Worm (Caenorhabditis elegans): ENCODE measurements around the gene Y116F11A.1.

The Y116F11A.1 gene

DNA sequence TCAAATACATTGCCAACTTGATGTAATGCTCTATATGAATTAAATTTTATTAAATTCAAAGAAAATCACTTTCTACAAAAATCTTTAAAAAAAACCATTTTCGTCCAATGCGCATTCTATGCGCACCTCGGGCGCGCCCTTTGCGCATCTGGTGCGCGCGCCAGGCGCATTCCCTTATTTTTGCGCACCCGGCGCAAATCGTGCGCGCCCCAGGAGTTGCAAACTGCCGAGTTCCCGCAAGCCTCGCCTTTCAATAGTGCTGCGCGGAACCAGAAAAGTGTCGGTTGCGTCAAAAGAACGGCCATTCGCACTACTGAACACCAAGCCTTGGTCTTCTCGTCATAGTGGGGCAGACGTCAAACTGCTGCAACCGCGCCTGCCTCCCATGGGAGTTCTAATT is 3.3 kb downstream of the Y116F11A.1 start:
- TF ChIP-seq mep-1 (tag; optimal IDR thresholded peaks at IDR 0.05), result no peak
- TF ChIP-seq sptf-1 (tag; optimal IDR thresholded peaks at IDR 0.05), result no peak
- no peak for TF ChIP-seq flh-1 (GFP tag; optimal IDR thresholded peaks at IDR 0.05)
- no peak for TF ChIP-seq ham-2 (GFP tag; optimal IDR thresholded peaks at IDR 0.05)
- TF ChIP-seq lin-13 (tag; optimal IDR thresholded peaks at IDR 0.05), result no peak
- TF ChIP-seq blmp-1 (tag; optimal IDR thresholded peaks at IDR 0.05), result no peak

DNA sequence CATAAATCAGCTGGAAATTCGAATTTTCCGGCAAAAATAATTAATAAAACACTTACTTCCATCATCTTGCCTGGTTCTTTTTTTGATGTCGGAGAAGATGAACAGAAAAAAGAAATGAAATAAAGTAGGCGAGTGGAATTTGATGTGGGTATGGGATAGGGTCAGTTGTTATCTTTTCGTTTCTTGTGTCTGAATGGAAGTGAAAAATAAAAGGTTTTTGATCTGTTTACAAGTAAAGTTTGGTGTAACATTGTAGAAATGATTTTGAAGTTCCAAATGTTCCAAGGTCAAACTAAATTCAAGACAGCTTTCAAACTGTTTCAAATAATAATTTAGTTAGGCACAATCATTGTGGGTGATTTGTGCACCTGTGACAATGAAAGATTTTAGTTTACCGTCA is 7.1 kb downstream of the Y116F11A.1 start, which contains the start of gene W04E12.7:
TSS of gene W04E12.7 (minus strand) at position 101 of the 400 bp plus-strand sequence.
- TF ChIP-seq elt-1 (tag; optimal IDR thresholded peaks at IDR 0.05; ENCODE audit: borderline replicate concordance, insufficient read depth) (no peak), hlh-1 (tag; optimal IDR thresholded peaks at IDR 0.05) (no peak), snpc-4 (tag; optimal IDR thresholded peaks at IDR 0.05) (no peak)

DNA sequence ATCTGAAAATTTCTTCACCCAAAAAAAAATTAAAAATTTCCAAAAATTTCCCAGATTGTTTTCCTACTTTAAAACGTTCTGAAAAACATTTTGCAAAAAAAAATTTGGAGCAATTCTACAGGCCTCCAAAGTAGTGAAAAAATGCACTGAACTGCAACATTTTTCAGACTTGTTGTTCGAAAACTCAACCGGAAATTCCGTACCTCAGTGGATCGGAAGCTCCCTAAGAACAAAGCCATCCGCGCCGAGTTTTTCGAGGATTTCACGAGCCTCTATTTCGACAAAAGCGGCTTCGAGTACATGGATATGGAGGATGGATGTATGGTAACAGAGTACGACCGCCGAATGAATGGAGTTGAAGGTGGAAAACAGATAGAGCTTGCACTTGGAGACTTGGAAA is 7.7 kb downstream of the Y116F11A.1 start, which contains the start of gene fbxa-131:
TSS of gene fbxa-131 (plus strand) at position 301 of the 400 bp plus-strand sequence.
- TF ChIP-seq unc-62 (GFP tag; optimal IDR thresholded peaks at IDR 0.05) (no peak), unc-39 (tag; optimal IDR thresholded peaks at IDR 0.05) (no peak), unc-120 (tag; optimal IDR thresholded peaks at IDR 0.05; ENCODE audit: poor library complexity, severe bottlenecking) (no peak), nhr-76 (tag; optimal IDR thresholded peaks at IDR 0.05) (no peak), ceh-83 (GFP tag; optimal IDR thresholded peaks at IDR 0.05) (no peak), sptf-1 (tag; optimal IDR thresholded peaks at IDR 0.05) (no peak), blmp-1 (tag; optimal IDR thresholded peaks at IDR 0.05) (no peak), nhr-28 (tag; optimal IDR thresholded peaks at IDR 0.05) (no peak), cnd-1 (tag; optimal IDR thresholded peaks at IDR 0.05) (no peak), M03D4.4 (tag; optimal IDR thresholded peaks at IDR 0.05) (no peak), mls-2 (tag; optimal IDR thresholded peaks at IDR 0.05) (no peak), mep-1 (tag; optimal IDR thresholded peaks at IDR 0.05) (no peak), nhr-2 (tag; optimal IDR thresholded peaks at IDR 0.05) (no peak), mab-5 (tag; optimal IDR thresholded peaks at IDR 0.05) (no peak), hlh-1 (tag; optimal IDR thresholded peaks at IDR 0.05) (no peak), bed-3 (GFP tag; optimal IDR thresholded peaks at IDR 0.05) (no peak), ces-1 (GFP tag; optimal IDR thresholded peaks at IDR 0.05) (no peak)

DNA sequence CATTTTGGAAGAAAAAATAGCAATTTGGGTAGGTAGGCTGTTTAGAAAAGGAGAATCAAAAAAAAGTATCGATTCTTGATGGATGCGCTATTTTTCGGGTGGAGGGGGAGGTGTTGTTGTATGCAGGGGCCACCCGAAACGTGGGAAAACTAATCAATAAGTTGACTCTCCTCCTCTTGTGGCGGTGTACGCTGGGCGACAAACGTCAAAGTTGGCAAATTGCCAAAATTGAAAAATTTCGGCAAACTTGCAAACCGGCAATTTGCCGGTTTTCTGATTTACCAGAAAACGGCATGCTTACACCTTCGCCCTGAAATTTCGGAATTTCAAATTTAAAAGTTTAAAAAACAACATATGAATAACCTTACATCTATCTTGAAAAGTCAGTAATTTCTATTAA is 10.7 kb downstream of the Y116F11A.1 start, which contains the start of gene W04E12.2:
TSS of gene W04E12.2 (minus strand) at position 101 of the 400 bp plus-strand sequence.
- TF ChIP-seq snpc-4 (tag; optimal IDR thresholded peaks at IDR 0.05) (no peak), mep-1 (tag; optimal IDR thresholded peaks at IDR 0.05) (no peak), pha-4 (tag; optimal IDR thresholded peaks at IDR 0.05) (no peak), ztf-11 (tag; optimal IDR thresholded peaks at IDR 0.05) (no peak), unc-39 (tag; optimal IDR thresholded peaks at IDR 0.05) (no peak), zip-8 (tag; optimal IDR thresholded peaks at IDR 0.05) (no peak), lsy-2 (tag; optimal IDR thresholded peaks at IDR 0.05) (no peak), bed-3 (GFP tag; optimal IDR thresholded peaks at IDR 0.05) (no peak), lin-32 (GFP tag; optimal IDR thresholded peaks at IDR 0.05) (no peak), hlh-1 (tag; optimal IDR thresholded peaks at IDR 0.05) (no peak), elt-1 (tag; optimal IDR thresholded peaks at IDR 0.05; ENCODE audit: borderline replicate concordance, insufficient read depth) (no peak), tbx-8 (GFP tag; optimal IDR thresholded peaks at IDR 0.05) (no peak), ceh-83 (GFP tag; optimal IDR thresholded peaks at IDR 0.05) (no peak)

DNA sequence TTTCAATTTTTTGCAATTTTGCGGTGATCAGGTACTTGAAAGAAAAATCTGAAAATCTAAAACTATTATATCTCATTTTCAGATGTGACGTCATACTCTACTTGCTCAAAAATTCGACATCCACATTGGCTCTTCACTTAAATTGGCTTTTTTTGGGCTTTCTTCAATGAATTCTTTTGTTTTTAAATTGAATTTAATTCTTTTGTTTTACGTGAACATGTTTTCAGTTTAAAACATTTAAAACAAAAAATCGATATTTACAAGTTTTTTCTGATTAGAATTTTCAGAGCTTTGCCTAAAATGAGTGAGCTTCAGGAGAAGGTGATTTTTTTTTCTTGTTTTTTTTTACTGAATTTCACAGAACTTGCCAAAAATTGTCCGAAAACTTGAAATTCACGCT is 11.3 kb downstream of the Y116F11A.1 start, which contains the start of gene W04E12.3:
TSS of gene W04E12.3 (plus strand) at position 301 of the 400 bp plus-strand sequence.
- TF ChIP-seq elt-3 (tag; optimal IDR thresholded peaks at IDR 0.05) (no peak), nhr-12 (tag; optimal IDR thresholded peaks at IDR 0.05) (no peak), lin-32 (GFP tag; optimal IDR thresholded peaks at IDR 0.05) (no peak), ceh-83 (GFP tag; optimal IDR thresholded peaks at IDR 0.05) (no peak), bed-3 (GFP tag; optimal IDR thresholded peaks at IDR 0.05) (no peak), pha-4 (tag; optimal IDR thresholded peaks at IDR 0.05) (no peak), lin-13 (tag; optimal IDR thresholded peaks at IDR 0.05) (no peak), ham-2 (GFP tag; optimal IDR thresholded peaks at IDR 0.05) (no peak)

DNA sequence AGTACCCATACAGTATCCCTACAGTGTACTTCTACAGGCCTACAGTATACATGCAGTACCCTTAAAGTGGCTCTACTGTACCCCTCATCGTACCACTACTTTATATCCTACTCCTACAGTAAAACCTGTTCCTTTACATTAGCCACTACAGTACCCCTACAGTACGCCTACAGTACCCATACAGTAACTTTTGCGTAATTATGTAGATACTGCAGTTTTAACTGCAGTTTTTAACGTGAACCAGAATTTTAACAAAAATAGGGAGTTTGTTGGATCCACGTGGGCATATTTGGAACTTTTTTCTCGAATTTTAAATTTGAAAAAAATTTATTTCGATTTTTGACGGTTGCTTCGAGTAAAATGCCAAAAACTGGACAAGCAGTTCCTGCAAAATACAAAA is 12.9 kb downstream of the Y116F11A.1 start, which contains the start of gene W04E12.4:
TSS of gene W04E12.4 (plus strand) at position 301 of the 400 bp plus-strand sequence.
- TF ChIP-seq ces-1 (GFP tag; optimal IDR thresholded peaks at IDR 0.05), result no peak
- TF ChIP-seq hlh-1 (tag; optimal IDR thresholded peaks at IDR 0.05), result no peak
- TF ChIP-seq mep-1 (tag; optimal IDR thresholded peaks at IDR 0.05), result no peak
- TF ChIP-seq nhr-2 (tag; optimal IDR thresholded peaks at IDR 0.05), result no peak
- no peak for TF ChIP-seq snpc-4 (tag; optimal IDR thresholded peaks at IDR 0.05)
- TF ChIP-seq unc-120 (tag; optimal IDR thresholded peaks at IDR 0.05; ENCODE audit: poor library complexity, severe bottlenecking), result no peak
- no peak for TF ChIP-seq M03D4.4 (tag; optimal IDR thresholded peaks at IDR 0.05)
- no peak for TF ChIP-seq nhr-237 (tag; optimal IDR thresholded peaks at IDR 0.05)
- TF ChIP-seq ham-2 (GFP tag; optimal IDR thresholded peaks at IDR 0.05), result no peak
- no peak for TF ChIP-seq lin-13 (tag; optimal IDR thresholded peaks at IDR 0.05)
